Worm (Caenorhabditis elegans) whole organism, L2 larva: ENCODE measurements around the gene cam-1.

ENCODE experiments used
- blmp-1 ChIP-seq: sonication (generic microtip); optimal IDR thresholded peaks from 2 replicates; lab custom pipeline; 2017; ENCODE audit warnings: missing genetic modification characterization, mild to moderate bottlenecking, missing compliant biosample characterization, antibody characterized with exemption, moderate library complexity; ENCODE audit not compliant: insufficient read depth
- nhr-237 ChIP-seq: fragments of 150-350 bp; optimal IDR thresholded peaks from 2 replicates; lab custom pipeline; 2014; ENCODE audit warnings: missing biosample characterization, missing genetic modification characterization
- skn-1 ChIP-seq: sonication (generic microtip); optimal IDR thresholded peaks from 2 replicates; lab custom pipeline; 2017; ENCODE audit warnings: missing biosample characterization, missing genetic modification characterization

DNA sequence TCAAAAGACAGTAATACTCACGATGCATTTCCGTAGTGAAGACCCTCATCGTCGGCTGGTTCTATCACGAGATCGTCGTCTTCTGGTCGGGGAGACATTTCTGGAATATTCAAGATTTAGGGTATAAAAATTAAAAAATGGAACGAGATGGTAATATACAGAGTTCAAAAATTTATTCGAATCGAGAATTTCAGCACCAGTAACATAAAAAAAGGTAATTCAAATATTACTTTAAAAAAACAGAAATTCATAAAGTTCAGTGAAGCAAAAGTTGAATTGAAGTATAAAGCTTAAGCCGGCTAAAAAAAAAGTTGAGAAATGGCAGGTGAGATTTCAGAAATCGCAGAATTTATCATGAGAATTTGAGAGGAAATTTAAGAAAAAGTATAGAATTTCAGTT is at the start of gene cam-1:
- no peak for TF ChIP-seq nhr-237 (tag; lab: Kevin White, UChicago)
- TF ChIP-seq blmp-1 (tag; lab: Kevin White, UChicago): no peak
- TF ChIP-seq skn-1 (tag; lab: Kevin White, UChicago): no peak
